Worm (Caenorhabditis elegans): Measurements from ENCODE around the gene T23F11.2.

Gene T23F11.2

DNA sequence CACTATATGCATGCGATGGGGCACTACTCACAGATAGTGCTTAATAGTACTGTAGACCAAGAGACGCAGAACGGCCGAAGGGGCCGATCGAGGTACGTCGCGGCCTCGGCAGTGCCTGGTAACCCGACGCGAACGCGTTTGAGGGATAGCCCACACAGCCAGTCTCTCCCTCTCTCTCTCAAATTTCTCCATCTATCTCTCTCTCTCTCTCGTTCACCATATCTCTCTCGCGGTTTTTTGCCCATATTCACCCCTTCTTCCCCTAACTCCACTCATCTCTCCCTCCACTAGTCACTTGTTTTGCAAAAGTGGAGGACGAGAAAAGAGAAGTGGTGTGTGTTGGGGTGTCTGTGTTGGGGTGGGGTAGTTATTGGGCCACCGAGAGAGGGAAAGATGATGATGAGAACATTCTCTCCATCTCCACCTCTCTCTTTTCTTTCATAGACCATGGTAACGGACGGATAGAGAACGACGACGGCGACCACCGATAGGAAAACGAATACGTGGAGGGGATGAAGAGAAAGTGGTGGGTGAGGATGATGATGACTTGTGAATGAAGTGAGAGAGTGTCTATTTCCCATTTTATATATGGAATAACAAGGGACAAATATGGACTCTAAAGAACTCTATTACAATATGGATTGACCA, 11.6 kb upstream of the T23F11.2 start (continued):
- no peak for TF ChIP-seq elt-3 (tag; optimal IDR thresholded peaks at IDR 0.05)
- peak; percentile 94 for TF ChIP-seq lin-14 (GFP tag; optimal IDR thresholded peaks at IDR 0.05)
- TF ChIP-seq nhr-19 (GFP tag; conservative IDR thresholded peaks at IDR 0.05): peak; percentile 33; the same call in 1 of the 2 replicates
- TF ChIP-seq efl-1 (optimal IDR thresholded peaks at IDR 0.05): peak; percentile 36 to 37
- peak; percentile 21 to 95 for TF ChIP-seq efl-1 (GFP tag; optimal IDR thresholded peaks at IDR 0.05 in 1 of 2)
- no peak for TF ChIP-seq pqm-1 (tag; optimal IDR thresholded peaks at IDR 0.05)
- TF ChIP-seq lsy-2 (tag; optimal IDR thresholded peaks at IDR 0.05): peak; percentile 33 to 62
- TF ChIP-seq egl-13 (tag; optimal IDR thresholded peaks at IDR 0.05): no peak
- no peak for TF ChIP-seq dsc-1 (tag; optimal IDR thresholded peaks at IDR 0.05)
- TF ChIP-seq blmp-1 (tag; optimal IDR thresholded peaks at IDR 0.05): peak; percentile 87
- TF ChIP-seq snpc-4 (tag; optimal IDR thresholded peaks at IDR 0.05): peak; percentile 31
- TF ChIP-seq C16A3.4 (tag; optimal IDR thresholded peaks at IDR 0.05): no peak
- TF ChIP-seq nhr-76 (tag; optimal IDR thresholded peaks at IDR 0.05): no peak
- peak; percentile 22 for TF ChIP-seq nhr-77 (tag; optimal IDR thresholded peaks at IDR 0.05)
- no peak for TF ChIP-seq nhr-237 (tag; optimal IDR thresholded peaks at IDR 0.05)
- TF ChIP-seq mdl-1 (tag; optimal IDR thresholded peaks at IDR 0.05): peak in 1 of 2 experiments; percentile 32
- TF ChIP-seq efl-3 (GFP tag; optimal IDR thresholded peaks at IDR 0.05): no peak
- no peak for TF ChIP-seq aha-1 (tag; optimal IDR thresholded peaks at IDR 0.05)
- TF ChIP-seq lir-3 (tag; optimal IDR thresholded peaks at IDR 0.05; ENCODE audit: poor library complexity): no peak
- TF ChIP-seq xbp-1 (tag; optimal IDR thresholded peaks at IDR 0.05): peak; percentile 39
- TF ChIP-seq lin-13 (GFP tag; optimal IDR thresholded peaks at IDR 0.05): no peak
- peak; percentile 18 for TF ChIP-seq tbx-2 (tag; optimal IDR thresholded peaks at IDR 0.05)
- no peak for TF ChIP-seq ceh-88 (GFP tag; IDR thresholded peaks at IDR 0.05)
- TF ChIP-seq lin-39 (tag; optimal IDR thresholded peaks at IDR 0.05): no peak
- no peak for TF ChIP-seq unc-30 (tag; optimal IDR thresholded peaks at IDR 0.05)
- TF ChIP-seq unc-98 (GFP tag; IDR thresholded peaks at IDR 0.05): no peak
- no peak for TF ChIP-seq C04F5.9 (tag; optimal IDR thresholded peaks at IDR 0.05)
- peak; percentile 25 for TF ChIP-seq unc-86 (tag; optimal IDR thresholded peaks at IDR 0.05)
- no peak for TF ChIP-seq nhr-28 (tag; optimal IDR thresholded peaks at IDR 0.05)
- TF ChIP-seq ceh-8 (GFP tag; optimal IDR thresholded peaks at IDR 0.05): no peak
- TF ChIP-seq nhr-85 (tag): peak; percentile 89
- TF ChIP-seq nhr-20 (tag; optimal IDR thresholded peaks at IDR 0.05): peak; percentile 51
- TF ChIP-seq grh-1 (GFP tag; IDR thresholded peaks at IDR 0.05): no peak

DNA sequence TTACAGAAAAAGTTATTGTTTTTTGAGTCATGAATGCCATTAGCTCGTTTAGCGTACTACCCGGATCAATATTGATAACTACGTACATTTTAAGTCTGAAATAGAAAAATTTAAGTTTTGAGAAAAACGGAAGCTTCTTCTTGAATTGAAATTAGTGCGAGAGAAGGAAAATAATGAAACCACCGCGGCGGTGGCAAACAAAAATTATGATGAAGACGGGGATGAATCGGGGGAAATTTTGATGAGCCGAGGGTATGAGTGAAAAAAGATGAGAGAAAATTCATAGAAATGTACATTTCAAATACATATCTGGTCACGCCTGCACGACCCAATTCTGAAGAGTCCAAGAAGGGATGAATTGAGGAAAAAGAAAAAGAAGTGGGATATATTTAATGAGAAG, 10.0 kb upstream of the T23F11.2 start, which contains the start of gene T23F11.4:
T23F11.4 (minus strand) TSS at position 101 of the 400 bp plus-strand sequence.
- TF ChIP-seq nhr-20 (tag; optimal IDR thresholded peaks at IDR 0.05): no peak
- TF ChIP-seq ceh-88 (GFP tag; IDR thresholded peaks at IDR 0.05): no peak
- no peak for TF ChIP-seq egl-13 (tag; optimal IDR thresholded peaks at IDR 0.05)
- TF ChIP-seq tbx-2 (tag; optimal IDR thresholded peaks at IDR 0.05): no peak
- TF ChIP-seq hlh-17 (GFP tag; optimal IDR thresholded peaks at IDR 0.05; ENCODE audit: borderline replicate concordance): no peak
- no peak for TF ChIP-seq ztf-11 (tag; optimal IDR thresholded peaks at IDR 0.05)
- TF ChIP-seq efl-1 (optimal IDR thresholded peaks at IDR 0.05): no peak
- no peak for TF ChIP-seq efl-1 (GFP tag; optimal IDR thresholded peaks at IDR 0.05 in 1 of 2)
- TF ChIP-seq lin-15B (tag; optimal IDR thresholded peaks at IDR 0.05): no peak
- TF ChIP-seq efl-3 (GFP tag; optimal IDR thresholded peaks at IDR 0.05): no peak

DNA sequence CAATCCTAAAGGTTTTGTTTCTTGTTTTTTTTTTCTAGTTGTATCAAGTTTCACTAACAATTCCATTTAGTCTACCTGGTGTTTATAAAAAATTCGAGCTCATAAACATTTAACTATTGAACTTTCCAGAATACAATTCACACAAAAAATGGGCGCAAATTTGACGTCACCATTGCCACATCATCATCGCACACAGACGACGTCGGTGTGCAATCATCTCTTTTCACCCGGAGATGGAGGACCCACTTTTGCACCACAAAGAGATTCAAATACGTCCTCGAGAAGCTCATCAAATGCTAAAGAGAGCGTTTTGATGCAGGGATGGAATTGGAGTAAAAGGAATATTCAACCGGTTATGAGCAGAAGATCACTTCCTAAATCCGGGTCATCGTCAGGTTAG, 4.1 kb upstream of the T23F11.2 start:
- TF ChIP-seq unc-98 (GFP tag; IDR thresholded peaks at IDR 0.05): no peak
- TF ChIP-seq fos-1 (tag; optimal IDR thresholded peaks at IDR 0.05): no peak
- no peak for TF ChIP-seq pax-3 (tag; optimal IDR thresholded peaks at IDR 0.05)
- TF ChIP-seq unc-62 (GFP tag; optimal IDR thresholded peaks at IDR 0.05): no peak
- TF ChIP-seq hpl-2 (GFP tag; optimal IDR thresholded peaks at IDR 0.05): no peak
- no peak for TF ChIP-seq nhr-71 (tag; optimal IDR thresholded peaks at IDR 0.05)
- no peak for TF ChIP-seq snu-23 (GFP tag; optimal IDR thresholded peaks at IDR 0.05)
- no peak for TF ChIP-seq fkh-8 (tag; optimal IDR thresholded peaks at IDR 0.05)
- TF ChIP-seq irx-1 (tag; optimal IDR thresholded peaks at IDR 0.05): no peak
- no peak for TF ChIP-seq lin-13 (GFP tag; optimal IDR thresholded peaks at IDR 0.05)
- no peak for TF ChIP-seq alr-1 (tag; optimal IDR thresholded peaks at IDR 0.05; ENCODE audit: borderline replicate concordance)
- TF ChIP-seq isw-1 (GFP tag; IDR thresholded peaks at IDR 0.05): no peak
- TF ChIP-seq elt-3 (tag; optimal IDR thresholded peaks at IDR 0.05): no peak
- TF ChIP-seq hlh-17 (GFP tag; optimal IDR thresholded peaks at IDR 0.05; ENCODE audit: borderline replicate concordance): no peak
- no peak for TF ChIP-seq ama-1 (optimal IDR thresholded peaks at IDR 0.05)
- no peak for TF ChIP-seq F16B12.6 (tag; optimal IDR thresholded peaks at IDR 0.05)
- no peak for TF ChIP-seq pag-3 (tag; optimal IDR thresholded peaks at IDR 0.05; ENCODE audit: borderline replicate concordance, insufficient read depth)
- no peak for TF ChIP-seq tbx-2 (tag; optimal IDR thresholded peaks at IDR 0.05)
- no peak for TF ChIP-seq swsn-7 (tag; optimal IDR thresholded peaks at IDR 0.05)

Data from whole organism, L1 larva.